Worm (Caenorhabditis elegans) whole organism, L1 larva: ENCODE results near the gene B0361.9.
A peak's percentile ranks its signal among the peaks of the same experiment; 100 is the strongest.

Experiments
- C04F5.9 ChIP-seq: sonication (generic microtip); optimal IDR thresholded peaks from 2 replicates; lab custom pipeline; 2016; ENCODE audit warnings: missing genetic modification characterization, missing compliant biosample characterization
- C16A3.4 ChIP-seq: fragments of 150-350 bp; optimal IDR thresholded peaks from 2 replicates; lab custom pipeline; 2014; ENCODE audit warnings: missing biosample characterization, missing genetic modification characterization
- Y116A8C.19 ChIP-seq: sonication (generic microtip); optimal IDR thresholded peaks from 2 replicates; lab custom pipeline; 2016; ENCODE audit warnings: missing compliant biosample characterization, missing genetic modification characterization, borderline replicate concordance
- aha-1 ChIP-seq: fragments of 150-350 bp; optimal IDR thresholded peaks from 2 replicates; lab custom pipeline; 2014; ENCODE audit warnings: missing biosample characterization, missing genetic modification characterization
- blmp-1 ChIP-seq: fragments of 150-350 bp; optimal IDR thresholded peaks from 2 replicates; lab custom pipeline; 2014; ENCODE audit warnings: missing biosample characterization, missing genetic modification characterization
- ceh-63 ChIP-seq: fragments of 200-800 bp; sonication (Bioruptor generic); optimal IDR thresholded peaks from 2 replicates; lab custom pipeline; 2018; ENCODE audit warnings: mild to moderate bottlenecking, missing genetic modification characterization, missing compliant biosample characterization
- ceh-88 ChIP-seq: fragments of 200-800 bp; sonication (Bioruptor generic); IDR thresholded peaks from 2 replicates; pipeline ENCODE4 v1.3.6; 2022; ENCODE audit warnings: missing genetic modification characterization, missing compliant biosample characterization
- ceh-90 ChIP-seq: sonication (generic microtip); optimal IDR thresholded peaks from 2 replicates; lab custom pipeline; 2016; ENCODE audit warnings: missing genetic modification characterization, missing compliant biosample characterization
- dpl-1 ChIP-seq, 3 experiments: fragments of 150-350 bp in 2 of 3; sonication (generic microtip) in 1 of 3; optimal IDR thresholded peaks; 2 replicates each; lab custom pipeline; 2014 to 2017; ENCODE audit warnings: missing biosample characterization in 3 of 3, missing genetic modification characterization in 3 of 3, missing genetic modification reagents in 3 of 3
- efl-3 ChIP-seq: fragments of 200-800 bp; sonication (Bioruptor generic); optimal IDR thresholded peaks from 2 replicates; lab custom pipeline; 2018; ENCODE audit warnings: mild to moderate bottlenecking, missing genetic modification characterization, missing compliant biosample characterization
- egl-13 ChIP-seq: sonication (generic microtip); optimal IDR thresholded peaks from 2 replicates; lab custom pipeline; 2016; ENCODE audit warnings: missing genotype, missing genetic modification reagents, missing genetic modification characterization, missing compliant biosample characterization
- egl-27 ChIP-seq, 2 experiments: fragments of 150-350 bp in 1 of 2; sonication (generic microtip); optimal IDR thresholded peaks; 3 replicates each; lab custom pipeline; 2017 to 2018; ENCODE audit warnings: missing biosample characterization in 2 of 2, missing genetic modification characterization in 2 of 2, missing genetic modification reagents in 2 of 2
- elt-3 ChIP-seq, 6 experiments: fragments of 150-350 bp in 1 of 6; sonication (generic microtip); optimal IDR thresholded peaks; 2 replicates each; lab custom pipeline; 2017 to 2018; ENCODE audit warnings: missing biosample characterization in 6 of 6, missing genetic modification characterization in 6 of 6, inconsistent platforms in 1 of 6
- ets-5 ChIP-seq: fragments of 200-800 bp; sonication (Bioruptor generic); IDR thresholded peaks from 2 replicates; pipeline ENCODE4 v1.3.6; 2022; ENCODE audit warnings: missing genetic modification characterization, missing compliant biosample characterization
- fkh-10 ChIP-seq: sonication (generic microtip); optimal IDR thresholded peaks from 2 replicates; lab custom pipeline; 2017; ENCODE audit warnings: missing biosample characterization, missing genetic modification reagents, missing genetic modification characterization
- fkh-8 ChIP-seq: sonication (generic microtip); optimal IDR thresholded peaks from 2 replicates; lab custom pipeline; 2016; ENCODE audit warnings: mild to moderate bottlenecking, missing genetic modification characterization, missing compliant biosample characterization
- fos-1 ChIP-seq: fragments of 150-350 bp; optimal IDR thresholded peaks from 2 replicates; lab custom pipeline; 2014; ENCODE audit warnings: missing biosample characterization, missing genetic modification characterization
- grh-1 ChIP-seq: fragments of 200-800 bp; sonication (Bioruptor generic); IDR thresholded peaks from 2 replicates; pipeline ENCODE4 v1.3.6; 2022; ENCODE audit warnings: missing genetic modification reagents, missing genetic modification characterization, missing compliant biosample characterization
- jun-1 ChIP-seq: fragments of 150-350 bp; optimal IDR thresholded peaks from 2 replicates; lab custom pipeline; 2014; ENCODE audit warnings: missing biosample characterization, missing genetic modification reagents, missing genetic modification characterization
- lin-14 ChIP-seq: fragments of 200-800 bp; sonication (Bioruptor generic); optimal IDR thresholded peaks from 2 replicates; lab custom pipeline; 2018; ENCODE audit warnings: mild to moderate bottlenecking, missing genetic modification characterization, moderate library complexity, missing compliant biosample characterization
- lin-35 ChIP-seq, 2 experiments: fragments of 150-350 bp; optimal IDR thresholded peaks; 2 replicates each; lab custom pipeline; 2014; ENCODE audit warnings: missing biosample characterization in 2 of 2, missing genetic modification characterization in 2 of 2, missing genetic modification reagents in 2 of 2
- lir-3 ChIP-seq: sonication (generic microtip); optimal IDR thresholded peaks from 2 replicates; lab custom pipeline; 2016; ENCODE audit warnings: mild to moderate bottlenecking, missing genetic modification characterization, moderate library complexity, missing compliant biosample characterization; ENCODE audit not compliant: poor library complexity
- lsy-2 ChIP-seq, 2 experiments: fragments of 150-350 bp; optimal IDR thresholded peaks; 2 replicates each; lab custom pipeline; 2014; ENCODE audit warnings: missing biosample characterization in 2 of 2, missing genetic modification characterization in 2 of 2
- mdl-1 ChIP-seq, 2 experiments: fragments of 150-350 bp; optimal IDR thresholded peaks; 2 replicates each; lab custom pipeline; 2014 to 2017; ENCODE audit warnings: missing biosample characterization in 2 of 2, missing genetic modification characterization in 2 of 2, inconsistent platforms in 1 of 2
- mep-1 ChIP-seq: fragments of 150-350 bp; optimal IDR thresholded peaks from 2 replicates; lab custom pipeline; 2014; ENCODE audit warnings: missing biosample characterization, missing genetic modification characterization
- nhr-11 ChIP-seq: fragments of 150-350 bp; optimal IDR thresholded peaks from 2 replicates; lab custom pipeline; 2014; ENCODE audit warnings: missing biosample characterization, missing genetic modification characterization
- nhr-12 ChIP-seq: sonication (generic microtip); optimal IDR thresholded peaks from 2 replicates; lab custom pipeline; 2017; ENCODE audit warnings: missing biosample characterization, missing genetic modification characterization
- nhr-20 ChIP-seq: sonication (generic microtip); optimal IDR thresholded peaks from 2 replicates; lab custom pipeline; 2016; ENCODE audit warnings: mild to moderate bottlenecking, missing genetic modification characterization, missing compliant biosample characterization
- nhr-71 ChIP-seq: sonication (generic microtip); optimal IDR thresholded peaks from 2 replicates; lab custom pipeline; 2016; ENCODE audit warnings: mild to moderate bottlenecking, missing genetic modification characterization, moderate library complexity, missing compliant biosample characterization
- nhr-77 ChIP-seq: fragments of 150-350 bp; optimal IDR thresholded peaks from 2 replicates; lab custom pipeline; 2014; ENCODE audit warnings: missing biosample characterization, missing genetic modification characterization
- nhr-84 ChIP-seq: sonication (generic microtip); optimal IDR thresholded peaks from 2 replicates; lab custom pipeline; 2017; ENCODE audit warnings: missing biosample characterization, missing genetic modification characterization
- nhr-85 ChIP-seq: sonication (generic microtip); peaks from one replicate; lab custom pipeline; 2016; ENCODE audit warnings: missing genetic modification characterization, inconsistent platforms, missing compliant biosample characterization
- nhr-90 ChIP-seq: sonication (generic microtip); optimal IDR thresholded peaks from 2 replicates; lab custom pipeline; 2016; ENCODE audit warnings: mild to moderate bottlenecking, missing genetic modification characterization, missing compliant biosample characterization; ENCODE audit not compliant: poor library complexity
- snu-23 ChIP-seq: sonication (generic microtip); optimal IDR thresholded peaks from 2 replicates; lab custom pipeline; 2016; ENCODE audit warnings: missing genetic modification characterization, missing compliant biosample characterization
- sptf-1 ChIP-seq: fragments of 150-350 bp; optimal IDR thresholded peaks from 2 replicates; lab custom pipeline; 2014; ENCODE audit warnings: missing biosample characterization, missing genetic modification characterization
- swsn-7 ChIP-seq: sonication (generic microtip); optimal IDR thresholded peaks from 2 replicates; lab custom pipeline; 2016; ENCODE audit warnings: missing genetic modification characterization, missing compliant biosample characterization
- tbx-2 ChIP-seq: sonication (generic microtip); optimal IDR thresholded peaks from 2 replicates; lab custom pipeline; 2016; ENCODE audit warnings: missing genetic modification characterization, missing compliant biosample characterization
- tlp-1 ChIP-seq: fragments of 150-350 bp; optimal IDR thresholded peaks from 2 replicates; lab custom pipeline; 2014; ENCODE audit warnings: missing biosample characterization, missing genetic modification characterization
- unc-86 ChIP-seq: sonication (generic microtip); optimal IDR thresholded peaks from 2 replicates; lab custom pipeline; 2016; ENCODE audit warnings: missing genetic modification characterization, missing compliant biosample characterization
- vab-15 ChIP-seq: sonication (generic microtip); optimal IDR thresholded peaks from 2 replicates; lab custom pipeline; 2017; ENCODE audit warnings: missing genotype, mild to moderate bottlenecking, missing genetic modification characterization, missing compliant biosample characterization
- xbp-1 ChIP-seq: sonication (generic microtip); optimal IDR thresholded peaks from 2 replicates; lab custom pipeline; 2016; ENCODE audit warnings: missing genetic modification characterization, missing compliant biosample characterization
- zag-1 ChIP-seq: fragments of 150-350 bp; optimal IDR thresholded peaks from 2 replicates; lab custom pipeline; 2014; ENCODE audit warnings: missing biosample characterization, missing genetic modification characterization

Gene B0361.9

DNA sequence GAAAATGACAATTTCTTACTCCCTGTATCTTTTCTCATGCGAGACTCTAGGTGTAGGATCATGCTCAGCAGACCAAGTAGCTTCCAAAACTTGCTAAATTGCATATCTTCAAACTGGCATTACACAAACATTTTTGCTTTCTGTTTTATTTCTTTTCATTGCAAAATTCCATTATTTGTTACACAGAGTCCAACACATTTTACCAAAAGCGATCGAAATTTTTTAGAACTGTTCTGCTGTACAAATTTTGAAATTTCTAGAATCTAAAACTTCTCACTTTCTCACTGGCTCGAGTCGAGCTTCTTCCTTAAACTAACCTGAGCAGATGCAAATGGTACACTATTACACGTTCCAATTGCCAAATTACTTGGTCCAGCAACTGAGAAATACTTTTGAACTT, 15.0 kb upstream of the B0361.9 start:
- TF ChIP-seq blmp-1 (tag; lab: Kevin White, UChicago) (no peak), sptf-1 (tag; lab: Kevin White, UChicago) (no peak), egl-13 (tag; lab: Kevin White, UChicago) (no peak)

DNA sequence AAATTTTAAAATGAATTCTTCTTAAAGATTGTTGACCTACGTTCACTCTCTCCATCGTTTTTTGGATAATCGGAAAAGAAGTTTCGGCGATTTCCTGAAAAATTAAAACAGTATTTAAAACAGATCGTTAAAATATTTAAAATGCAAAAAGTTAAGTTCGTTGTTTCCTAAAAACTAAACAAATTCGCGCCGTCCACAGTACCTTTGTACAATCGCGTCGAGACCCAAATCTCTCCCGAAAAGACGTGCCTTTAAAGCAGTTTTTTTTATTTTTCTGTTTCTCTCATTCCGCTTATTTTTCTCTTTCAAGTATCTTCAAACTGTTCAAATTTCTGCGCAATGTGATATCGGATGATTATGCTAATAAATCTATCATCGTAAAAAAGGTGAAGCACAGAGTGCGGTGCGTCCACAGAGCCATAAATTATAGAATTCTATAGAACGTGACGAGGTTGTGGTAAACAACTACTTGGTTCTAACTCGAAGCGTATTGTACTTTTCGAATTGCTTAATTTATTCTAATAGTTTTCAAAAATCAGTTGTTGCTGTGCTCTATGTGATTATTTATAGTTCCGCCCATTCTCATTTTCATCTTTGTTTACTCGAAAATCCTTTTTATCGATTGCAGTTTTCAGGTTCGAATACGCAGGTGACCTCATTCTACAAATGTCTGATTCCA, 11.4 kb upstream of the B0361.9 start, which contains the start of the genes F56C9.6 and F56C9.3:
Gene F56C9.6 (minus strand): TSS at position 112 of the 679 bp plus-strand sequence.
Gene F56C9.3 (plus strand): TSS at position 629 of the 679 bp plus-strand sequence.
- TF ChIP-seq snu-23 (GFP tag; lab: Kevin White, UChicago) (no peak), nhr-20 (tag; lab: Kevin White, UChicago) (no peak), ets-5 (GFP tag; lab: Robert Waterston, UW) (no peak), lir-3 (tag; lab: Kevin White, UChicago) (no peak), vab-15 (tag; lab: Kevin White, UChicago) (no peak), fkh-8 (no peak), C16A3.4 (no peak), xbp-1 (tag; lab: Kevin White, UChicago) (no peak), lsy-2 (tag; optimal IDR thresholded peaks at IDR 0.05; lab: Kevin White, UChicago) (no peak), Y116A8C.19 (tag; lab: Kevin White, UChicago) (no peak), ceh-88 (no peak)

DNA sequence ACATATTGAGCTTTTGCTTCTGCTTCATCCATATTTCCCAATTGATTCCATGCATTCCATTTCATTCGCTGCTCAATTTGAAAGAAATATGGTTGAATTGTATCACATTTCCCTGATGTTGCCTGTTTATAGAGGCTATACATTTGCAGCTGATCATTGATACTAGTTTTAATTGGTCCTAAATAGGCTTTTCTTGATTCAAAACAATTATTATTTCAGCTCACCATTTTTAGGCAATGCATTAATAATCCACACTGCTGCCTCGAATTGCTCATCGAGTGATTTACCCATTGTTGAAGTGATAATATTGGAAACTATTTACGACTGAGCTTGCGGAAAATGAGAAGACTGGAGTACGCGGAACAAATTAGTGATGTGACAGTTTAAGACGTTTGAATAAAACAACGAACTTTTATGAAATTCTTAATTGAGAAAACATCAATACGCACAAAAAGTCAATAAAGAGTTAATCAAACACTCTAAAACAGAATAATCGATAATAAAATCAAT, 9.2 kb upstream of the B0361.9 start, which contains the start of gene acbp-4:
Gene acbp-4 (minus strand): TSS at position 510 of the 510 bp plus-strand sequence.
- TF ChIP-seq C04F5.9 (tag; lab: Kevin White, UChicago), result no peak
- no peak for TF ChIP-seq egl-27 (tag; optimal IDR thresholded peaks at IDR 0.05; lab: Kevin White, UChicago)

DNA sequence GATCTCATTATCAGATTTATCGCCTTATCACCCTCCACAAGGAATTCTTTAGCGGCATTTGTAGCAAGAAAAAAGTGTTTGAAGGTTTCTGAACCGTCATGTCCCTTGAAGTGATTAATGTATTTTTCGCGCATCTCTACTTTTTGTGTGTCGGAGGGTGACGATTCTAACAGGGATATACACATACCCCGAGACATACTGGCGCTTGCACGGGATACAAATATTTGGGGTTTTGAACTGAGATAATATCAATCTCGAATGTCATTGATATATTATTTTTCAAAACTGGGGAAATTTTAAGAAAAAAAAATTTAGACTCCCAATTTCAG, 6.2 kb upstream of the B0361.9 start:
- no peak for TF ChIP-seq nhr-12 (tag; lab: Kevin White, UChicago)
- no peak for TF ChIP-seq nhr-11 (tag; lab: Kevin White, UChicago)
- no peak for TF ChIP-seq swsn-7 (tag; lab: Kevin White, UChicago)
- no peak for TF ChIP-seq grh-1 (GFP tag; lab: Robert Waterston, UW)
- peak; percentile 77 for TF ChIP-seq nhr-85 (tag; lab: Kevin White, UChicago)
- no peak for TF ChIP-seq unc-86 (tag; lab: Kevin White, UChicago)
- no peak for TF ChIP-seq aha-1 (tag; lab: Kevin White, UChicago)
- TF ChIP-seq fos-1 (tag; lab: Kevin White, UChicago), result no peak
- no peak for TF ChIP-seq efl-3 (GFP tag; lab: Kevin White, UChicago)
- TF ChIP-seq jun-1, result no peak
- TF ChIP-seq lsy-2 (tag; optimal IDR thresholded peaks at IDR 0.05; lab: Kevin White, UChicago), result peak in 1 of 2 experiments; percentile 25
- TF ChIP-seq ets-5 (GFP tag; lab: Robert Waterston, UW), result no peak
- TF ChIP-seq mdl-1 (tag; optimal IDR thresholded peaks at IDR 0.05; lab: Kevin White, UChicago), result peak in 1 of 2 experiments; percentile 5
- TF ChIP-seq sptf-1 (tag; lab: Kevin White, UChicago), result no peak
- peak; percentile 21 for TF ChIP-seq nhr-90 (tag; lab: Kevin White, UChicago)
- peak; percentile 40 for TF ChIP-seq nhr-71 (tag; lab: Kevin White, UChicago)
- no peak for TF ChIP-seq zag-1 (tag; lab: Kevin White, UChicago)
- no peak for TF ChIP-seq ceh-63
- TF ChIP-seq nhr-84 (tag; lab: Kevin White, UChicago), result no peak
- no peak for TF ChIP-seq ceh-90 (tag; lab: Kevin White, UChicago)
- TF ChIP-seq tbx-2, result no peak
- no peak for TF ChIP-seq nhr-77 (tag; lab: Kevin White, UChicago)
- TF ChIP-seq snu-23 (GFP tag; lab: Kevin White, UChicago), result peak; percentile 41
- peak in 1 of 2 experiments; percentile 19 for TF ChIP-seq lin-35 (GFP tag; optimal IDR thresholded peaks at IDR 0.05; lab: Kevin White, UChicago)
- TF ChIP-seq fkh-10 (GFP tag; lab: Kevin White, UChicago), result no peak
- no peak for TF ChIP-seq mep-1 (tag; lab: Kevin White, UChicago)
- TF ChIP-seq dpl-1 (GFP tag; optimal IDR thresholded peaks at IDR 0.05; lab: Kevin White, UChicago), result no peak
- no peak for TF ChIP-seq tlp-1
- peak; percentile 42 for TF ChIP-seq nhr-20 (tag; lab: Kevin White, UChicago)
- TF ChIP-seq lin-14 (GFP tag; lab: Kevin White, UChicago), result peak; percentile 47
- TF ChIP-seq blmp-1 (tag; lab: Kevin White, UChicago), result peak; percentile 90
- peak in 4 of 6 experiments; percentile 20 to 88 (median 44) for TF ChIP-seq elt-3 (tag; optimal IDR thresholded peaks at IDR 0.05; lab: Kevin White, UChicago)
